Fruit fly (Drosophila melanogaster): ENCODE results near the gene comm3.

Gene comm3

dm6 chr3L:15677662-15678061 lies 30.1 kb upstream of the comm3 start (continued):
- no peak for TF ChIP-seq slou (GFP tag; optimal IDR thresholded peaks at IDR 0.05)
- no peak for TF ChIP-seq twi (tag; optimal IDR thresholded peaks at IDR 0.05)
- peak; percentile 94 for TF ChIP-seq Ets65A (GFP tag)
- TF ChIP-seq Nf-YA (GFP tag; IDR thresholded peaks at IDR 0.05) = no peak
- TF ChIP-seq pnt (GFP tag; optimal IDR thresholded peaks at IDR 0.05) = no peak
- no peak for TF ChIP-seq Abd-B (GFP tag; optimal IDR thresholded peaks at IDR 0.05)
- no peak for TF ChIP-seq Hr39 (optimal IDR thresholded peaks at IDR 0.05)
- TF ChIP-seq CG18619 (GFP tag; optimal IDR thresholded peaks at IDR 0.05) = no peak
- peak; percentile 12 for TF ChIP-seq CG15269 (tag; optimal IDR thresholded peaks at IDR 0.05)
- no peak for TF ChIP-seq CG12104 (GFP tag; optimal IDR thresholded peaks at IDR 0.05)
- TF ChIP-seq CG1602 (GFP tag; optimal IDR thresholded peaks at IDR 0.05) = no peak
- TF ChIP-seq tup (GFP tag; optimal IDR thresholded peaks at IDR 0.05) = no peak
- TF ChIP-seq CG12744 (GFP tag; optimal IDR thresholded peaks at IDR 0.05) = no peak
- TF ChIP-seq Ada2b (GFP tag; IDR thresholded peaks at IDR 0.05) = 0 out of 2 replicates have a peak, but pooled peaks have one; percentile 14
- TF ChIP-seq CG10321 (GFP tag; IDR thresholded peaks at IDR 0.05) = 0 out of 2 replicates have a peak, but pooled peaks have one; percentile 5
- no peak for TF ChIP-seq CG8388 (GFP tag; optimal IDR thresholded peaks at IDR 0.05)
- TF ChIP-seq nau (GFP tag; optimal IDR thresholded peaks at IDR 0.05) = no peak
- no peak for TF ChIP-seq CG32767 (GFP tag; IDR thresholded peaks at IDR 0.05)
- no peak for TF ChIP-seq CG10274 (GFP tag; optimal IDR thresholded peaks at IDR 0.05)
- TF ChIP-seq row (GFP tag; IDR thresholded peaks at IDR 0.05) = peak; percentile 46; the same call in 2 of the 3 replicates
- no peak for TF ChIP-seq Atf-2 (GFP tag; optimal IDR thresholded peaks at IDR 0.05)
- TF ChIP-seq CG14710 (tag; optimal IDR thresholded peaks at IDR 0.05) = peak; percentile 6
- peak in 1 of 2 experiments; percentile 10 for TF ChIP-seq Hr51 (GFP tag; optimal IDR thresholded peaks at IDR 0.05)
- TF ChIP-seq grn (GFP tag; optimal IDR thresholded peaks at IDR 0.05) = no peak
- no peak for TF ChIP-seq pzg (GFP tag; optimal IDR thresholded peaks at IDR 0.05)
- TF ChIP-seq pan (optimal IDR thresholded peaks at IDR 0.05) = no peak
- TF ChIP-seq pan (GFP tag; optimal IDR thresholded peaks at IDR 0.05 in 1 of 2, IDR thresholded peaks at IDR 0.05 in 1 of 2) = no peak
- TF ChIP-seq bowl (GFP tag; IDR thresholded peaks at IDR 0.05) = no peak
- TF ChIP-seq az2 (GFP tag; optimal IDR thresholded peaks at IDR 0.05) = peak; percentile 4
- 0 out of 3 replicates have a peak, but pooled peaks have one; percentile 1 for TF ChIP-seq zfh1 (GFP tag; IDR thresholded peaks at IDR 0.05)
- TF ChIP-seq gcm2 (GFP tag; optimal IDR thresholded peaks at IDR 0.05) = no peak
- TF ChIP-seq Nf-YC (tag; optimal IDR thresholded peaks at IDR 0.05) = no peak
- no peak for TF ChIP-seq CG17612 (GFP tag; IDR thresholded peaks at IDR 0.05)
- no peak for TF ChIP-seq Mes4 (GFP tag; optimal IDR thresholded peaks at IDR 0.05)
- no peak for TF ChIP-seq CG15011 (GFP tag; optimal IDR thresholded peaks at IDR 0.05)
- 0 out of 2 replicates have a peak, but pooled peaks have one; percentile 34 for TF ChIP-seq CG14014 (GFP tag; IDR thresholded peaks at IDR 0.05)
- no peak for TF ChIP-seq Dll (GFP tag; IDR thresholded peaks at IDR 0.05; ENCODE audit: partially characterized antibody)
- TF ChIP-seq tin (GFP tag; optimal IDR thresholded peaks at IDR 0.05) = no peak
- no peak for TF ChIP-seq sna (GFP tag; IDR thresholded peaks at IDR 0.05; ENCODE audit: partially characterized antibody)
- no peak for TF ChIP-seq ash1 (GFP tag; optimal IDR thresholded peaks at IDR 0.05)
- no peak for TF ChIP-seq stwl (tag; optimal IDR thresholded peaks at IDR 0.05)
- TF ChIP-seq unpg (GFP tag; optimal IDR thresholded peaks at IDR 0.05) = peak; percentile 17
- TF ChIP-seq Mrtf (GFP tag; IDR thresholded peaks at IDR 0.05) = no peak
- no peak for TF ChIP-seq CG32772 (GFP tag; IDR thresholded peaks at IDR 0.05)
- TF ChIP-seq sens (GFP tag) = peak; percentile 70
- TF ChIP-seq CG11456 (GFP tag; IDR thresholded peaks at IDR 0.05) = no peak
- TF ChIP-seq gem (tag; optimal IDR thresholded peaks at IDR 0.05) = peak; percentile 44
- TF ChIP-seq hb (GFP tag; IDR thresholded peaks at IDR 0.05; ENCODE audit: partially characterized antibody) = no peak
- peak; percentile 22 for TF ChIP-seq CG1603 (tag; optimal IDR thresholded peaks at IDR 0.05)
- TF ChIP-seq CG2678 (tag; optimal IDR thresholded peaks at IDR 0.05) = peak; percentile 33
- no peak for TF ChIP-seq Dref (GFP tag; IDR thresholded peaks at IDR 0.05)
- no peak for TF ChIP-seq CG17829 (tag; optimal IDR thresholded peaks at IDR 0.05)
